Worm (Caenorhabditis elegans) whole organism, L1 larva: ENCODE results near the gene ZK228.4.

Source experiments
- ceh-63 ChIP-seq: fragments of 200-800 bp; sonication (Bioruptor generic); optimal IDR thresholded peaks from 2 replicates; lab custom pipeline; 2018; ENCODE audit warnings: mild to moderate bottlenecking, missing genetic modification characterization, missing compliant biosample characterization
- hlh-17 ChIP-seq: fragments of 200-800 bp; sonication (Bioruptor generic); optimal IDR thresholded peaks from 2 replicates; lab custom pipeline; 2018; ENCODE audit warnings: missing genetic modification characterization, mild to moderate bottlenecking, missing compliant biosample characterization, moderate library complexity, borderline replicate concordance
- mdl-1 ChIP-seq, 2 experiments: fragments of 150-350 bp; optimal IDR thresholded peaks; 2 replicates each; lab custom pipeline; 2014 to 2017; ENCODE audit warnings: missing biosample characterization in 2 of 2, missing genetic modification characterization in 2 of 2, inconsistent platforms in 1 of 2
- nhr-237 ChIP-seq: fragments of 150-350 bp; optimal IDR thresholded peaks from 2 replicates; lab custom pipeline; 2014; ENCODE audit warnings: missing biosample characterization, missing genetic modification characterization
- nhr-84 ChIP-seq: sonication (generic microtip); optimal IDR thresholded peaks from 2 replicates; lab custom pipeline; 2017; ENCODE audit warnings: missing biosample characterization, missing genetic modification characterization
- nhr-90 ChIP-seq: sonication (generic microtip); optimal IDR thresholded peaks from 2 replicates; lab custom pipeline; 2016; ENCODE audit warnings: mild to moderate bottlenecking, missing genetic modification characterization, missing compliant biosample characterization; ENCODE audit not compliant: poor library complexity
- rnt-1 ChIP-seq: sonication (generic microtip); optimal IDR thresholded peaks from 2 replicates; lab custom pipeline; 2016; ENCODE audit warnings: mild to moderate bottlenecking, missing genetic modification characterization, moderate library complexity, missing compliant biosample characterization
- zag-1 ChIP-seq: fragments of 150-350 bp; optimal IDR thresholded peaks from 2 replicates; lab custom pipeline; 2014; ENCODE audit warnings: missing biosample characterization, missing genetic modification characterization
- ztf-4 ChIP-seq: fragments of 150-350 bp; optimal IDR thresholded peaks from 2 replicates; lab custom pipeline; 2014; ENCODE audit warnings: missing biosample characterization, missing genetic modification characterization

DNA sequence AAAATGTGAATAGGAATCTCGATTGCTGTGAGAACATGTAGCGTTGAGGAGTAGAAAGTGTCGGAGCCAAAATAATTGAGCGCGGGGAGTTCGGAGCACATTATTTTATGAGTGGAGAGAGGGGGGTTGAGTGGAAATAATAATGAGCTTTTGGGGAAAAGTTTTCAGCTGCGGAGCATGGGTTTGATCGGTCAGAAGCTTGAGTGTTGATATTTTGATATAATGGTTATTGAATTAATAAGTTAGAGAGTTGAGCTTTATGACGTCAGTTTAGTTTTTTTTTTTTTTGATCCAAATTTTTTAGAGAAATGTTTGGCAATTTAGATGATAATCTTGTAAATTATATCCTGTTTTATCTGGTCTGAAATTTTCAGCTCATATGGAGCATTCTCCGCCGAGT is 17.6 kb downstream of the ZK228.4 start, which contains the start of gene srh-178:
- no peak for TF ChIP-seq ztf-4 (tag; lab: Kevin White, UChicago)
- no peak for TF ChIP-seq ceh-63
- no peak for TF ChIP-seq rnt-1
- no peak for TF ChIP-seq nhr-84 (tag; lab: Kevin White, UChicago)
- no peak for TF ChIP-seq zag-1 (tag; lab: Kevin White, UChicago)
- no peak for TF ChIP-seq nhr-237 (tag; lab: Kevin White, UChicago)
- TF ChIP-seq mdl-1 (tag; optimal IDR thresholded peaks at IDR 0.05; lab: Kevin White, UChicago): no peak
- TF ChIP-seq hlh-17 (GFP tag; lab: Kevin White, UChicago): no peak
- TF ChIP-seq nhr-90 (tag; lab: Kevin White, UChicago): no peak
